Fruit fly (Drosophila melanogaster): Measurements from ENCODE around the gene CG42564.
A peak's percentile ranks its signal among the peaks of the same experiment; 100 is the strongest.

The CG42564 gene

dm6 chr3R:6352893-6353623 is 21.2 kb upstream of the CG42564 start (continued):
- TF ChIP-seq da (GFP tag; optimal IDR thresholded peaks at IDR 0.05) (no peak), HmgD (GFP tag; optimal IDR thresholded peaks at IDR 0.05) (no peak), CG17186 (GFP tag; optimal IDR thresholded peaks at IDR 0.05) (no peak), chif (GFP tag; optimal IDR thresholded peaks at IDR 0.05) (no peak), CG33213 (GFP tag; optimal IDR thresholded peaks at IDR 0.05) (no peak), ind (GFP tag; optimal IDR thresholded peaks at IDR 0.05) (peak; percentile 2), CG2875 (GFP tag; optimal IDR thresholded peaks at IDR 0.05) (peak; percentile 26), yki (optimal IDR thresholded peaks at IDR 0.05) (no peak), CG31441 (GFP tag; IDR thresholded peaks at IDR 0.05) (peak; percentile 29; the same call in 1 of the 2 replicates), CG14014 (GFP tag; IDR thresholded peaks at IDR 0.05) (no peak), CG16779 (GFP tag; IDR thresholded peaks at IDR 0.05) (no peak), az2 (GFP tag; optimal IDR thresholded peaks at IDR 0.05) (peak; percentile 25), CG8359 (GFP tag; optimal IDR thresholded peaks at IDR 0.05; ENCODE audit: borderline replicate concordance) (no peak), CG17328 (GFP tag; IDR thresholded peaks at IDR 0.05) (no peak), cwo (GFP tag; optimal IDR thresholded peaks at IDR 0.05) (no peak), lmd (GFP tag; IDR thresholded peaks at IDR 0.05) (0 out of 2 replicates have a peak, but pooled peaks have one; percentile 7), Dp (GFP tag; optimal IDR thresholded peaks at IDR 0.05) (no peak), CG17612 (GFP tag; IDR thresholded peaks at IDR 0.05) (no peak), CG3163 (GFP tag; optimal IDR thresholded peaks at IDR 0.05) (no peak), Mrtf (GFP tag; IDR thresholded peaks at IDR 0.05) (no peak), Deaf1 (tag; optimal IDR thresholded peaks at IDR 0.05) (no peak), ERR (GFP tag; optimal IDR thresholded peaks at IDR 0.05) (no peak), ac (GFP tag; optimal IDR thresholded peaks at IDR 0.05) (no peak), Six4 (GFP tag; optimal IDR thresholded peaks at IDR 0.05) (no peak), ftz-f1 (GFP tag; optimal IDR thresholded peaks at IDR 0.05) (no peak), dmrt11E (tag; optimal IDR thresholded peaks at IDR 0.05) (peak; percentile 12), CG12219 (GFP tag; optimal IDR thresholded peaks at IDR 0.05) (no peak), Sox102F (GFP tag; optimal IDR thresholded peaks at IDR 0.05) (peak; percentile 54), ci (GFP tag; IDR thresholded peaks at IDR 0.05) (peak; percentile 40; the same call in 2 of the 3 replicates), CG12071 (GFP tag; optimal IDR thresholded peaks at IDR 0.05) (peak; percentile 8), CG5953 (GFP tag; IDR thresholded peaks at IDR 0.05) (no peak), Dip2 (GFP tag; IDR thresholded peaks at IDR 0.05) (no peak), CG18011 (GFP tag; optimal IDR thresholded peaks at IDR 0.05) (no peak), gcm2 (GFP tag; optimal IDR thresholded peaks at IDR 0.05) (no peak), CG4617 (GFP tag; optimal IDR thresholded peaks at IDR 0.05; ENCODE audit: borderline replicate concordance) (no peak), crc (GFP tag; optimal IDR thresholded peaks at IDR 0.05) (no peak), Taf1 (GFP tag; IDR thresholded peaks at IDR 0.05) (no peak), MTF-1 (GFP tag; optimal IDR thresholded peaks at IDR 0.05; ENCODE audit: borderline replicate concordance) (no peak), danr (GFP tag; IDR thresholded peaks at IDR 0.05) (no peak), CG7963 (GFP tag; IDR thresholded peaks at IDR 0.05; ENCODE audit: partially characterized antibody) (no peak), CG4282 (GFP tag; optimal IDR thresholded peaks at IDR 0.05) (no peak), sens (GFP tag) (peak; percentile 82), CG7786 (GFP tag; optimal IDR thresholded peaks at IDR 0.05) (no peak), CG9876 (GFP tag; optimal IDR thresholded peaks at IDR 0.05) (no peak), pho (GFP tag; optimal IDR thresholded peaks at IDR 0.05) (no peak), CG10654 (GFP tag; optimal IDR thresholded peaks at IDR 0.05) (no peak), Camta (GFP tag; optimal IDR thresholded peaks at IDR 0.05) (no peak), Kr (GFP tag; optimal IDR thresholded peaks at IDR 0.05) (no peak), Poxn (GFP tag; IDR thresholded peaks at IDR 0.05) (no peak), tin (GFP tag; optimal IDR thresholded peaks at IDR 0.05) (no peak), tll (GFP tag; optimal IDR thresholded peaks at IDR 0.05) (no peak)

Measured in whole organism, embryonic.